Fruit fly (Drosophila melanogaster) whole organism, embryonic: Measurements from ENCODE around the gene CG15141.
A peak's percentile ranks its signal among the peaks of the same experiment; 100 is the strongest.

Experiments
- ATbp ChIP-seq: fragments of 200-800 bp; sonication (Bioruptor generic); optimal IDR thresholded peaks from 2 replicates; lab custom pipeline; 2017; ENCODE audit warnings: missing biosample characterization, mild to moderate bottlenecking, missing genetic modification characterization, missing genetic modification reagents
- Atf6 ChIP-seq: fragments of 200-800 bp; sonication (Bioruptor generic); IDR thresholded peaks from 2 replicates; pipeline ENCODE4 v1.3.6; 2022; ENCODE audit warnings: missing biosample characterization, missing genetic modification characterization
- CG10321 ChIP-seq: fragments of 200-800 bp; sonication (Bioruptor generic); IDR thresholded peaks from 2 replicates; pipeline ENCODE4 v1.3.6; 2022; ENCODE audit warnings: missing biosample characterization, missing genetic modification characterization
- CG10959 ChIP-seq: fragments of 200-800 bp; sonication (Bioruptor generic); IDR thresholded peaks from 2 replicates; pipeline ENCODE4 v1.3.6; 2022; ENCODE audit warnings: missing biosample characterization, missing genetic modification characterization
- CG12236 ChIP-seq: fragments of 200-800 bp; sonication (Bioruptor generic); optimal IDR thresholded peaks from 2 replicates; lab custom pipeline; 2016; ENCODE audit warnings: missing biosample characterization, missing genetic modification characterization
- CG12299 ChIP-seq: fragments of 200-800 bp; sonication (Bioruptor generic); optimal IDR thresholded peaks from 2 replicates; lab custom pipeline; 2018; ENCODE audit warnings: missing biosample characterization, mild to moderate bottlenecking, missing genetic modification characterization
- CG12659 ChIP-seq: fragments of 200-800 bp; sonication (Bioruptor generic); optimal IDR thresholded peaks from 3 replicates; lab custom pipeline; 2017; ENCODE audit warnings: mild to moderate bottlenecking, missing biosample characterization, missing genetic modification reagents, missing genetic modification characterization
- CG12942 ChIP-seq: fragments of 200-800 bp; sonication (Bioruptor generic); optimal IDR thresholded peaks from 3 replicates; lab custom pipeline; 2016; ENCODE audit warnings: missing biosample characterization, missing genetic modification characterization
- CG13424 ChIP-seq: fragments of 200-800 bp; sonication (Bioruptor generic); optimal IDR thresholded peaks from 2 replicates; lab custom pipeline; 2019; ENCODE audit warnings: missing biosample characterization, mild to moderate bottlenecking, missing genetic modification characterization, moderate library complexity
- CG14710 ChIP-seq: fragments of 200-800 bp; sonication (Bioruptor generic); optimal IDR thresholded peaks from 3 replicates; lab custom pipeline; 2019; ENCODE audit warnings: missing biosample characterization, mild to moderate bottlenecking, missing genetic modification characterization, moderate library complexity
- CG15269 ChIP-seq: fragments of 200-800 bp; sonication (Bioruptor generic); optimal IDR thresholded peaks from 2 replicates; lab custom pipeline; 2018; ENCODE audit warnings: missing biosample characterization, mild to moderate bottlenecking, missing genetic modification characterization, moderate library complexity
- CG1603 ChIP-seq: fragments of 200-800 bp; sonication (Bioruptor generic); optimal IDR thresholded peaks from 2 replicates; lab custom pipeline; 2019; ENCODE audit warnings: missing biosample characterization, mild to moderate bottlenecking, missing genetic modification characterization, moderate library complexity
- CG17328 ChIP-seq: fragments of 200-800 bp; sonication (Bioruptor generic); IDR thresholded peaks from 2 replicates; pipeline ENCODE4 v1.3.6; 2022; ENCODE audit warnings: missing biosample characterization, missing genetic modification characterization
- CG17385 ChIP-seq: fragments of 200-800 bp; sonication (Bioruptor generic); optimal IDR thresholded peaks from 3 replicates; lab custom pipeline; 2018; ENCODE audit warnings: missing biosample characterization, mild to moderate bottlenecking, missing genetic modification characterization
- CG1792 ChIP-seq: fragments of 200-800 bp; sonication (Bioruptor generic); optimal IDR thresholded peaks from 2 replicates; lab custom pipeline; 2016; ENCODE audit warnings: missing biosample characterization, missing genetic modification characterization
- CG2199 ChIP-seq: fragments of 200-800 bp; sonication (Bioruptor generic); IDR thresholded peaks from 3 replicates; pipeline ENCODE4 v1.3.6; 2022; ENCODE audit warnings: missing biosample characterization, missing genetic modification characterization
- CG2202 ChIP-seq: fragments of 200-800 bp; sonication (Bioruptor generic); optimal IDR thresholded peaks from 2 replicates; lab custom pipeline; 2018; ENCODE audit warnings: missing biosample characterization, mild to moderate bottlenecking, missing genetic modification characterization
- CG31441 ChIP-seq: fragments of 200-800 bp; sonication (Bioruptor generic); IDR thresholded peaks from 2 replicates; pipeline ENCODE4 v1.3.6; 2022; ENCODE audit warnings: missing biosample characterization, missing genetic modification characterization
- CG4854 ChIP-seq: fragments of 200-800 bp; sonication (Bioruptor generic); optimal IDR thresholded peaks from 2 replicates; lab custom pipeline; 2016; ENCODE audit warnings: missing biosample characterization, missing genetic modification characterization, inconsistent platforms
- CG6765 ChIP-seq: fragments of 200-800 bp; sonication (Bioruptor generic); optimal IDR thresholded peaks from 3 replicates; lab custom pipeline; 2017; ENCODE audit warnings: missing biosample characterization, mild to moderate bottlenecking, missing genetic modification characterization
- CG8290 ChIP-seq, 3 experiments: fragments of 200-800 bp; sonication (Bioruptor generic); optimal IDR thresholded peaks; 2 replicates each; lab custom pipeline; 2016 to 2019; ENCODE audit warnings: missing biosample characterization in 3 of 3, missing genetic modification characterization in 3 of 3, mild to moderate bottlenecking in 2 of 3, moderate library complexity in 1 of 3
- CG8944 ChIP-seq: fragments of 200-800 bp; sonication (Bioruptor generic); optimal IDR thresholded peaks from 3 replicates; lab custom pipeline; 2016; ENCODE audit warnings: missing biosample characterization, missing genetic modification characterization
- Doc2 ChIP-seq: fragments of 200-800 bp; sonication (Bioruptor generic); IDR thresholded peaks from 2 replicates; pipeline ENCODE4 v1.3.6; 2022; ENCODE audit warnings: missing biosample characterization, missing genetic modification characterization
- E2f1 ChIP-seq: fragments of 200-800 bp; sonication (Bioruptor generic); IDR thresholded peaks from 2 replicates; pipeline ENCODE4 v1.3.6; 2022; ENCODE audit warnings: missing biosample characterization, missing genetic modification characterization
- Eip74EF ChIP-seq, 2 experiments: fragments of 200-800 bp in 1 of 2; fragments of >200 bp in 1 of 2; sonication (Bioruptor generic) in 1 of 2; optimal IDR thresholded peaks; 2 replicates each; lab custom pipeline; 2017 to 2019; ENCODE audit warnings: missing biosample characterization in 2 of 2, missing genetic modification characterization in 2 of 2, mild to moderate bottlenecking in 1 of 2, moderate library complexity in 1 of 2
- Fer1 ChIP-seq: fragments of 200-800 bp; sonication (Bioruptor generic); optimal IDR thresholded peaks from 2 replicates; lab custom pipeline; 2017; ENCODE audit warnings: missing biosample characterization, mild to moderate bottlenecking, missing genetic modification characterization
- Hmx ChIP-seq: fragments of 200-800 bp; sonication (Bioruptor generic); optimal IDR thresholded peaks from 2 replicates; lab custom pipeline; 2016; ENCODE audit warnings: missing biosample characterization, missing genetic modification characterization
- Med ChIP-seq: fragments of 200-800 bp; sonication (Bioruptor generic); peaks from one replicate; lab custom pipeline; 2016; ENCODE audit warnings: missing biosample characterization, missing genetic modification characterization, mild to moderate bottlenecking, inconsistent platforms, moderate library complexity
- NK7.1 ChIP-seq: fragments of 200-800 bp; sonication (Bioruptor generic); optimal IDR thresholded peaks from 3 replicates; lab custom pipeline; 2016; ENCODE audit warnings: missing biosample characterization, missing genetic modification characterization
- Spps ChIP-seq: fragments of 200-800 bp; sonication (Bioruptor generic); optimal IDR thresholded peaks from 2 replicates; lab custom pipeline; 2018; ENCODE audit warnings: missing biosample characterization, mild to moderate bottlenecking, missing genetic modification characterization
- Xrp1 ChIP-seq: fragments of 200-800 bp; sonication (Bioruptor generic); IDR thresholded peaks from 2 replicates; pipeline ENCODE4 v1.3.6; 2022; ENCODE audit warnings: missing biosample characterization, missing genetic modification characterization
- chinmo ChIP-seq: fragments of 200-800 bp; sonication (Bioruptor generic); IDR thresholded peaks from 4 replicates; pipeline ENCODE4 v1.3.6; 2022; ENCODE audit warnings: missing biosample characterization, missing genetic modification characterization; ENCODE audit not compliant: partially characterized antibody
- croc ChIP-seq: fragments of 200-800 bp; sonication (Bioruptor generic); conservative IDR thresholded peaks from 3 replicates; pipeline ENCODE4 v1.3.6; 2022; ENCODE audit warnings: missing biosample characterization, missing genetic modification characterization
- ewg ChIP-seq: fragments of 200-800 bp; sonication (Bioruptor generic); optimal IDR thresholded peaks from 3 replicates; lab custom pipeline; 2017; ENCODE audit warnings: mild to moderate bottlenecking, missing biosample characterization, missing genetic modification reagents, missing genetic modification characterization
- gce ChIP-seq: fragments of 200-800 bp; sonication (Bioruptor generic); IDR thresholded peaks from 3 replicates; pipeline ENCODE4 v1.3.6; 2022; ENCODE audit warnings: missing biosample characterization, missing genetic modification characterization
- gem ChIP-seq: fragments of 200-800 bp; sonication (Bioruptor generic); optimal IDR thresholded peaks from 2 replicates; lab custom pipeline; 2019; ENCODE audit warnings: missing biosample characterization, mild to moderate bottlenecking, missing genetic modification characterization, moderate library complexity
- grn ChIP-seq: fragments of 200-800 bp; sonication (Bioruptor generic); optimal IDR thresholded peaks from 3 replicates; lab custom pipeline; 2017; ENCODE audit warnings: missing biosample characterization, missing genetic modification characterization
- her ChIP-seq: fragments of 200-800 bp; sonication (Bioruptor generic); optimal IDR thresholded peaks from 2 replicates; lab custom pipeline; 2016; ENCODE audit warnings: missing biosample characterization, missing genetic modification characterization
- kah ChIP-seq: fragments of 200-800 bp; sonication (Bioruptor generic); optimal IDR thresholded peaks from 2 replicates; lab custom pipeline; 2018; ENCODE audit warnings: missing biosample characterization, mild to moderate bottlenecking, missing genetic modification characterization
- lmd ChIP-seq: fragments of 200-800 bp; sonication (Bioruptor generic); IDR thresholded peaks from 2 replicates; pipeline ENCODE4 v1.3.6; 2022; ENCODE audit warnings: missing biosample characterization, missing genetic modification characterization
- mld ChIP-seq: fragments of 200-800 bp; sonication (Bioruptor generic); IDR thresholded peaks from 3 replicates; pipeline ENCODE4 v1.3.6; 2022; ENCODE audit warnings: missing biosample characterization, missing genetic modification characterization; ENCODE audit not compliant: partially characterized antibody
- nom ChIP-seq: fragments of 200-800 bp; sonication (Bioruptor generic); optimal IDR thresholded peaks from 2 replicates; lab custom pipeline; 2017; ENCODE audit warnings: missing biosample characterization, missing genetic modification characterization, mild to moderate bottlenecking, moderate library complexity, missing genetic modification reagents
- onecut ChIP-seq: fragments of 200-800 bp; sonication (Bioruptor generic); IDR thresholded peaks from 2 replicates; pipeline ENCODE4 v1.3.6; 2022; ENCODE audit warnings: missing biosample characterization, missing genetic modification characterization
- run ChIP-seq: fragments of 200-800 bp; sonication (Bioruptor generic); optimal IDR thresholded peaks from 3 replicates; lab custom pipeline; 2018; ENCODE audit warnings: missing biosample characterization, mild to moderate bottlenecking, missing genetic modification characterization
- sc ChIP-seq, 3 experiments: fragments of >200 bp in 2 of 3; fragments of 200-800 bp in 1 of 3; sonication (Bioruptor generic) in 1 of 3; optimal IDR thresholded peaks; 2 replicates in 2 of 3; 3 replicates in 1 of 3; lab custom pipeline; 2017; ENCODE audit warnings: mild to moderate bottlenecking in 1 of 3, missing biosample characterization in 1 of 3, missing genetic modification characterization in 1 of 3, missing genetic modification reagents in 1 of 3
- seq ChIP-seq: fragments of 200-800 bp; sonication (Bioruptor generic); IDR thresholded peaks from 2 replicates; pipeline ENCODE4 v1.3.6; 2022; ENCODE audit warnings: missing biosample characterization, missing genetic modification characterization
- shn ChIP-seq: fragments of 200-800 bp; sonication (Bioruptor generic); optimal IDR thresholded peaks from 3 replicates; lab custom pipeline; 2016; ENCODE audit warnings: missing biosample characterization, missing genetic modification characterization
- sob ChIP-seq: fragments of 200-800 bp; sonication (Bioruptor generic); IDR thresholded peaks from 2 replicates; pipeline ENCODE4 v1.3.6; 2022; ENCODE audit warnings: missing biosample characterization, missing genetic modification characterization
- tap ChIP-seq: fragments of 200-800 bp; optimal IDR thresholded peaks from 3 replicates; lab custom pipeline; 2019; ENCODE audit warnings: missing biosample characterization, mild to moderate bottlenecking, missing genetic modification characterization, moderate library complexity
- wdn ChIP-seq: fragments of 200-800 bp; sonication (Bioruptor generic); IDR thresholded peaks from 2 replicates; pipeline ENCODE4 v1.3.6; 2022; ENCODE audit warnings: missing biosample characterization, missing genetic modification characterization
- zfh1 ChIP-seq: fragments of 200-800 bp; sonication (Bioruptor generic); IDR thresholded peaks from 3 replicates; pipeline ENCODE4 v1.3.6; 2022; ENCODE audit warnings: missing biosample characterization, missing genetic modification characterization

Gene CG15141

DNA sequence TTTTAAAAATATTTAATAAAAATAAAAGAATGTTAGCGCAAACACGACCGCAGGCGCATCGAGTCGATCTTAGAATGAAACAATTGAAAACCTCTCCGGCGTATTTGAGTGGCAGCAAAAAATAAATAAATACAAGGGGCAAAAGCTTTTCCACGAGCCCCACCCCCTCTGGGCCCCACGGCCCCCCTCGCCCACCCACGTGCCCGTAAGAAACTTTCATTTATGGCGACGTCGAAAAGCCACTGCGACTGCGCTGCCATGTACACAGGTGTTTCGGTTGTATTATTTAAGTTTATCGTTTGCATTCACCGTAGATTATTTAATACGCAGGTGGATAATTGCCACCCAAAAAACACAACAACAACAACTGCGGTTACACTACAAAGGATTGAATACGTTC, 38.0 kb downstream of the CG15141 start (continued):
- TF ChIP-seq gce (GFP tag; lab: Robert Waterston, UW) (no peak), chinmo (GFP tag; lab: Robert Waterston, UW) (peak; percentile 84), CG8944 (GFP tag; lab: Kevin White, UChicago) (no peak), grn (GFP tag; lab: Kevin White, UChicago) (no peak), zfh1 (no peak), CG2199 (GFP tag; lab: Robert Waterston, UW) (peak; percentile 82; the same call in 2 of the 3 replicates), sc (optimal IDR thresholded peaks at IDR 0.05; lab: Kevin White, UChicago) (no peak), sc (GFP tag; optimal IDR thresholded peaks at IDR 0.05; lab: Kevin White, UChicago) (no peak), ewg (no peak), Fer1 (GFP tag; lab: Kevin White, UChicago) (peak; percentile 26), CG12299 (no peak), ATbp (GFP tag; lab: Kevin White, UChicago) (peak; percentile 26), Hmx (GFP tag; lab: Kevin White, UChicago) (no peak), CG17328 (GFP tag; lab: Robert Waterston, UW) (no peak), CG17385 (peak; percentile 19), CG8290 (GFP tag; optimal IDR thresholded peaks at IDR 0.05; lab: Kevin White, UChicago) (no peak), CG8290 (tag; optimal IDR thresholded peaks at IDR 0.05; lab: Kevin White, UChicago) (peak in 1 of 2 experiments; percentile 53), Spps (tag; lab: Kevin White, UChicago) (no peak), shn (no peak), mld (no peak), seq (GFP tag; lab: Robert Waterston, UW) (no peak), tap (no peak), CG2202 (no peak), onecut (no peak), CG12659 (no peak), CG4854 (GFP tag; lab: Kevin White, UChicago) (no peak), CG12236 (GFP tag; lab: Kevin White, UChicago) (no peak), CG13424 (tag; lab: Kevin White, UChicago) (no peak), NK7.1 (GFP tag; lab: Kevin White, UChicago) (no peak), Med (GFP tag; lab: Kevin White, UChicago) (peak; percentile 38), lmd (no peak), CG1603 (tag; lab: Kevin White, UChicago) (no peak), gem (tag; lab: Kevin White, UChicago) (no peak), CG6765 (GFP tag; lab: Kevin White, UChicago) (no peak), CG10959 (no peak), CG14710 (tag; lab: Kevin White, UChicago) (no peak), CG31441 (GFP tag; lab: Robert Waterston, UW) (no peak), Xrp1 (GFP tag; lab: Robert Waterston, UW) (no peak), CG1792 (no peak), nom (GFP tag; lab: Kevin White, UChicago) (no peak), wdn (no peak), her (GFP tag; lab: Kevin White, UChicago) (no peak), croc (GFP tag; lab: Robert Waterston, UW) (no peak), Doc2 (GFP tag; lab: Robert Waterston, UW) (no peak), Eip74EF (GFP tag; optimal IDR thresholded peaks at IDR 0.05; lab: Kevin White, UChicago) (no peak), run (tag; lab: Kevin White, UChicago) (no peak), CG15269 (tag; lab: Kevin White, UChicago) (peak; percentile 22), Atf6 (GFP tag; lab: Robert Waterston, UW) (no peak), CG10321 (GFP tag; lab: Robert Waterston, UW) (no peak), sob (GFP tag; lab: Robert Waterston, UW) (no peak), CG12942 (GFP tag; lab: Kevin White, UChicago) (no peak), kah (no peak), E2f1 (GFP tag; lab: Robert Waterston, UW) (no peak)
